Worm (Caenorhabditis elegans) whole organism, L1 larva: ENCODE measurements around the gene rab-3.

Experiments used
- ama-1 ChIP-seq: fragments of 150-350 bp; optimal IDR thresholded peaks from 2 replicates; lab custom pipeline; 2014
- lin-35 ChIP-seq, 2 experiments: fragments of 150-350 bp; optimal IDR thresholded peaks; 2 replicates each; lab custom pipeline; 2014; ENCODE audit warnings: missing biosample characterization in 2 of 2, missing genetic modification characterization in 2 of 2, missing genetic modification reagents in 2 of 2
- nhr-11 ChIP-seq: fragments of 150-350 bp; optimal IDR thresholded peaks from 2 replicates; lab custom pipeline; 2014; ENCODE audit warnings: missing biosample characterization, missing genetic modification characterization
- nhr-12 ChIP-seq: sonication (generic microtip); optimal IDR thresholded peaks from 2 replicates; lab custom pipeline; 2017; ENCODE audit warnings: missing biosample characterization, missing genetic modification characterization
- rnt-1 ChIP-seq: sonication (generic microtip); optimal IDR thresholded peaks from 2 replicates; lab custom pipeline; 2016; ENCODE audit warnings: mild to moderate bottlenecking, missing genetic modification characterization, moderate library complexity, missing compliant biosample characterization
- unc-62 ChIP-seq: fragments of 150-350 bp; optimal IDR thresholded peaks from 2 replicates; lab custom pipeline; 2014; ENCODE audit warnings: missing biosample characterization, missing genetic modification reagents, missing genetic modification characterization

- TF ChIP-seq nhr-11 (no peak), lin-35 (GFP tag; optimal IDR thresholded peaks at IDR 0.05; lab: Kevin White, UChicago) (peak in 1 of 2 experiments; percentile 40), rnt-1 (tag; lab: Kevin White, UChicago) (peak; percentile 26), unc-62 (GFP tag; lab: Kevin White, UChicago) (no peak), nhr-12 (tag; lab: Kevin White, UChicago) (no peak), ama-1 (no peak)
Observed at ce11 chrII:5688959-5689358, 38.7 kb downstream of the rab-3 start, which contains the start of gene C25H3.11.
